Fruit fly (Drosophila melanogaster): ENCODE measurements around the gene CG13670.
A peak's percentile ranks its signal among the peaks of the same experiment; 100 is the strongest.

CG13670 gene

DNA sequence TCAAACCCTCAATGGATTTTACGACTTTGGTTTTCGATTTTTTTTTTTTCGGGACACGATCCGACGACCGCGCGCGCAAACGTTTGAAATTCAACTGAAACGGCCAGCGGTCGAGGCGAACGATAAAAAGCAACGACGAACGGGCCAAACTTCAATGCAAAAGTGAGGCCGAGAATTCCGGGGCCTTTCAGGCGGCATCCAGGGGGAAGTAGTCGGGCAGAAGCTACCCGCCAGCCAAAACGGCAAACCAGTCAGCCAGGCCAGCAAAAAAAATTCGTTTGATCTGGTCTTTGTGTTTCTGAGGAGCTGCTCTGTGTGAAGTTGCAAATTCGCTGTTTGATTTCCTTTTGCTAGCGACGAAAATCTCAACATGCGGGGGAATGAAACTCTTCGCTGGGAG lies 25.3 kb upstream of the CG13670 start, which contains the start of gene CG7201:
TSS of gene CG7201 (minus strand) at position 101 of the 400 bp plus-strand sequence.
- TF ChIP-seq Rel (GFP tag; optimal IDR thresholded peaks at IDR 0.05) = no peak
- TF ChIP-seq Rel (tag; optimal IDR thresholded peaks at IDR 0.05) = peak; percentile 1
- no peak for TF ChIP-seq Myc (optimal IDR thresholded peaks at IDR 0.05)
- no peak for TF ChIP-seq lola (GFP tag; optimal IDR thresholded peaks at IDR 0.05)
- TF ChIP-seq br (GFP tag; optimal IDR thresholded peaks at IDR 0.05) = no peak

DNA sequence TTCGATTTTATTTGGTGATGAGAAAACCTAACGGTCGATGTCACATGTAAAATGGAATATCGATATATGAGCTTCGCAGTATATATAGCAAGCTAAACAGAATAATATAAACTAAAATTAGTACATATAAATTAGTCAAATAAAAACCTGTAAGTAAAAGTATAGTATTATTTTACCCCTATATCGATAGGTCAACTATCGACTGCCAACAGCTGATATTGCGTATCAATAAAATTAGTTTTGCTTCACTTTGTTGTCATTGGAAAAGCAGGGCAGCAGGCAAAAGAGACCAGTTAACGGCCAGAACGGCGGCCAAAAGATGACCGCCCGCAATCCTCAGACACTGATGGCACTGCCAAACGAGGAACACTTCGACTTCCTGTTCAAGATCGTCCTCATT lies 23.6 kb upstream of the CG13670 start, which contains the start of gene Rab19:
TSS of gene Rab19 (plus strand) at position 78 of the 400 bp plus-strand sequence.
- peak; percentile 18 for TF ChIP-seq brk (GFP tag; optimal IDR thresholded peaks at IDR 0.05)
- no peak for TF ChIP-seq tai (GFP tag; optimal IDR thresholded peaks at IDR 0.05)
- peak; percentile 40 for TF ChIP-seq Hr78 (GFP tag; optimal IDR thresholded peaks at IDR 0.05)

DNA sequence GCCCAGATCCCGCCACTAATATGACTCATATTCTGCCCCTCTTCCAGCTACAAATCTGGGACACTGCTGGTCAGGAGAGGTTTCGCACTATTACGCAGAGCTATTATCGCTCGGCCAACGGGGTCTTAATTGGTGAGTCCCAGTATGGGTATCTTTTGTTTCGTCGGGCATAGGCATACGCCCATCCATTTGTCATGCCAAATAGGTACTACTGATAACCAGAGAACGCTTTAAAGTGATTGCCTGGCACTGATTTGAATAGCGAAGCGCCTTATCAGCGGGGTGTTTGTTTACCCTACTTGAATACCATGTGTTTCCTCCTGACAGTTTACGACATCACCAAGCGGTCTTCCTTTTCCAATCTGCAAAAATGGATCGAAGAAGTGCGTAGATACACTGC lies 23.1 kb upstream of the CG13670 start:
- TF ChIP-seq Jra (GFP tag; optimal IDR thresholded peaks at IDR 0.05) = peak; percentile 5
- no peak for TF ChIP-seq Rel (GFP tag; optimal IDR thresholded peaks at IDR 0.05)
- TF ChIP-seq Rel (tag; optimal IDR thresholded peaks at IDR 0.05) = peak; percentile 82
- TF ChIP-seq OdsH (GFP tag; optimal IDR thresholded peaks at IDR 0.05) = no peak

DNA sequence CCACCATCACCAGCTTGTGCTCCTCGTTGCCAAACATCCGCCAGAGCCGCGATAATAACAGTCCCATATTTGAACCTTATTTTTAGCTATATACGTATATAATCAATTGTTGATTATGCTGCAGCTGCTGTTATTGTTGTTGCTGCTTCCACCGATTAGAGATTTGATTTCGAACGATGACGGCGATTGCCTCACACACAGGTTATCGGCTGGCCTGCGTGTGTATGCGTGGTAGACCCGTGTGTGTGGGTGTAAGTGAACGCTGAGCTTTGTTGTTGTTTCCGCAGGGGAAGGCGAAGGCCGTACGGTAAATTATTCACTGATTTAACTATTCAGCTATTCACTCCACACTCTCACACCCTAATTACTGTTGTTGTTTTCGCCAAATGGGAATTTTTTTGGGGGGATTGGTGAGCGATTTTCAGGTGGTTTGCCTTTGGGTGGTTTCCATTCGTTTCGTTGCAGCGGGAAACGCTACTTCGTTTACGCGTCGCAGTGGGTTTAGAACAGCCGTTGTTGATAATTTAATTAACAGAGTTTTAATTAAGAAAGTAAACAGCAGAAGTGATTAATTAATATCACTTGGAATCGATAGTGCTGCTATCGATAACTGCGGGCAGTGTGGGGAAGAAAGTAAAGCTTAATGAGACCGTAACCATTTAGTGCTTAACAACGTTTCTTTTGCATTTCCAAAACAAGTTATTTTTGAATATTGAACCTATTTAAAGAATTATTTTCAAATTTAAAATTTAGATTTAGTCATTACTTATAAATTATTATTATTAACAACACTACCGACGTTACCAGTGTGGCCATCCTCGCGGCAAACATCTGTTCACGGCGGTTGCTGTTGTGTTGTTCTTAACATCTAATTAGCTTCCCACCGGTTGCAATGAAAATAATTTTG lies 21.1 kb upstream of the CG13670 start, which contains the start of the genes Arl5 and CG13671:
TSS of gene Arl5 (minus strand) at position 616 of the 907 bp plus-strand sequence.
TSS of gene CG13671 (plus strand) at position 841 of the 907 bp plus-strand sequence.
- TF ChIP-seq psq (GFP tag; optimal IDR thresholded peaks at IDR 0.05) (peak; percentile 82), CrebA (GFP tag; optimal IDR thresholded peaks at IDR 0.05; ENCODE audit: borderline replicate concordance) (no peak), usp (GFP tag; optimal IDR thresholded peaks at IDR 0.05) (no peak), Hnf4 (GFP tag; optimal IDR thresholded peaks at IDR 0.05) (peak; percentile 89), sage (GFP tag; optimal IDR thresholded peaks at IDR 0.05) (no peak), lola (GFP tag; optimal IDR thresholded peaks at IDR 0.05) (no peak), tai (GFP tag; optimal IDR thresholded peaks at IDR 0.05) (no peak), brk (GFP tag; optimal IDR thresholded peaks at IDR 0.05) (peak; percentile 89), Hr83 (GFP tag; optimal IDR thresholded peaks at IDR 0.05; ENCODE audit: poor library complexity, severe bottlenecking) (peak; percentile 30), Dif (GFP tag; optimal IDR thresholded peaks at IDR 0.05; ENCODE audit: partially characterized antibody) (no peak), Abd-B (GFP tag; optimal IDR thresholded peaks at IDR 0.05) (no peak), Dfd (GFP tag; optimal IDR thresholded peaks at IDR 0.05) (no peak), Rel (GFP tag; optimal IDR thresholded peaks at IDR 0.05) (no peak), Rel (tag; optimal IDR thresholded peaks at IDR 0.05) (peak; percentile 55), dl (GFP tag; optimal IDR thresholded peaks at IDR 0.05; ENCODE audit: insufficient read depth in 1 of 2, partially characterized antibody in 2 of 2) (no peak), N (GFP tag; optimal IDR thresholded peaks at IDR 0.05) (no peak), ey (GFP tag; optimal IDR thresholded peaks at IDR 0.05) (peak; percentile 63), Jra (GFP tag; optimal IDR thresholded peaks at IDR 0.05) (peak; percentile 88), GATAd (GFP tag; optimal IDR thresholded peaks at IDR 0.05) (peak; percentile 47), CG9705 (GFP tag; optimal IDR thresholded peaks at IDR 0.05) (no peak), fru (GFP tag; optimal IDR thresholded peaks at IDR 0.05) (peak; percentile 86), Mio (GFP tag; optimal IDR thresholded peaks at IDR 0.05) (no peak), woc (GFP tag; optimal IDR thresholded peaks at IDR 0.05) (no peak), Myc (optimal IDR thresholded peaks at IDR 0.05) (no peak), Sp1 (GFP tag; optimal IDR thresholded peaks at IDR 0.05) (peak; percentile 55), dmrt93B (GFP tag; optimal IDR thresholded peaks at IDR 0.05) (no peak), Hr78 (GFP tag; optimal IDR thresholded peaks at IDR 0.05) (no peak), HLH106 (tag; optimal IDR thresholded peaks at IDR 0.05) (peak; percentile 59), sv (GFP tag; optimal IDR thresholded peaks at IDR 0.05) (peak; percentile 80), br (GFP tag; optimal IDR thresholded peaks at IDR 0.05) (peak; percentile 69), OdsH (GFP tag; optimal IDR thresholded peaks at IDR 0.05) (peak; percentile 84), h (GFP tag; optimal IDR thresholded peaks at IDR 0.05) (peak; percentile 85), pan (optimal IDR thresholded peaks at IDR 0.05) (no peak), rgr (GFP tag; optimal IDR thresholded peaks at IDR 0.05) (peak; percentile 89), CG32264 (GFP tag; optimal IDR thresholded peaks at IDR 0.05) (no peak), jim (GFP tag; optimal IDR thresholded peaks at IDR 0.05) (no peak), dsf (GFP tag; optimal IDR thresholded peaks at IDR 0.05; ENCODE audit: borderline replicate concordance) (peak; percentile 79), foxo (GFP tag; optimal IDR thresholded peaks at IDR 0.05) (peak in 1 of 2 experiments; percentile 93), Vsx2 (GFP tag; optimal IDR thresholded peaks at IDR 0.05; ENCODE audit: partially characterized antibody) (peak; percentile 97)
